Fruit fly (Drosophila melanogaster): ENCODE results near the gene dpr16.
A peak's percentile ranks its signal among the peaks of the same experiment; 100 is the strongest.

The dpr16 gene

dm6 chr3R:5108034-5108433 lies 42.7 kb upstream of the dpr16 start (continued):
- TF ChIP-seq dysf (GFP tag; IDR thresholded peaks at IDR 0.05), result peak; percentile 68; the same call in 2 of the 3 replicates
- TF ChIP-seq pros (GFP tag; optimal IDR thresholded peaks at IDR 0.05), result peak; percentile 5
- TF ChIP-seq gro (GFP tag; optimal IDR thresholded peaks at IDR 0.05), result peak; percentile 92
- peak; percentile 14 for TF ChIP-seq tin (GFP tag; optimal IDR thresholded peaks at IDR 0.05)
- peak; percentile 33 for TF ChIP-seq Ssrp (tag; optimal IDR thresholded peaks at IDR 0.05)
- peak; percentile 87 for TF ChIP-seq CG1603 (tag; optimal IDR thresholded peaks at IDR 0.05)
- TF ChIP-seq emc (GFP tag; optimal IDR thresholded peaks at IDR 0.05), result peak; percentile 46
- TF ChIP-seq CG16863 (GFP tag; optimal IDR thresholded peaks at IDR 0.05), result peak; percentile 77
- TF ChIP-seq CG34376 (GFP tag; optimal IDR thresholded peaks at IDR 0.05), result peak; percentile 79
- peak; percentile 76 for TF ChIP-seq CG11504 (tag; optimal IDR thresholded peaks at IDR 0.05)
- TF ChIP-seq CG8765 (GFP tag; IDR thresholded peaks at IDR 0.05), result no peak
- TF ChIP-seq Dip2 (GFP tag; IDR thresholded peaks at IDR 0.05), result no peak
- TF ChIP-seq nmo (GFP tag; optimal IDR thresholded peaks at IDR 0.05), result peak; percentile 64
- peak; percentile 44 for TF ChIP-seq lilli (GFP tag; optimal IDR thresholded peaks at IDR 0.05)
- peak; percentile 27 for TF ChIP-seq ind (GFP tag; optimal IDR thresholded peaks at IDR 0.05)
- TF ChIP-seq insv (GFP tag; optimal IDR thresholded peaks at IDR 0.05), result peak in 1 of 2 experiments; percentile 69
- TF ChIP-seq CG18011 (GFP tag; optimal IDR thresholded peaks at IDR 0.05), result peak; percentile 62
- TF ChIP-seq MBD-R2 (GFP tag; IDR thresholded peaks at IDR 0.05), result no peak
- TF ChIP-seq CG17568 (GFP tag; optimal IDR thresholded peaks at IDR 0.05), result peak; percentile 96
- peak; percentile 74 for TF ChIP-seq sqz (GFP tag; optimal IDR thresholded peaks at IDR 0.05)
- TF ChIP-seq inv (GFP tag; IDR thresholded peaks at IDR 0.05; ENCODE audit: partially characterized antibody), result no peak
- TF ChIP-seq chm (GFP tag; IDR thresholded peaks at IDR 0.05), result peak; percentile 90
- TF ChIP-seq Sin3A (optimal IDR thresholded peaks at IDR 0.05), result no peak
- peak; percentile 75 to 84 for TF ChIP-seq chif (GFP tag; optimal IDR thresholded peaks at IDR 0.05)
- TF ChIP-seq CG34224 (GFP tag; IDR thresholded peaks at IDR 0.05; ENCODE audit: partially characterized antibody), result no peak
- TF ChIP-seq CG2202 (tag; optimal IDR thresholded peaks at IDR 0.05), result peak; percentile 98
- peak; percentile 87 for TF ChIP-seq CHES-1-like (GFP tag; optimal IDR thresholded peaks at IDR 0.05)
- TF ChIP-seq sim (GFP tag; IDR thresholded peaks at IDR 0.05), result peak; percentile 70
- no peak; the same call in 2 of the 3 replicates for TF ChIP-seq B-H1 (GFP tag; IDR thresholded peaks at IDR 0.05)
- TF ChIP-seq CG5953 (GFP tag; IDR thresholded peaks at IDR 0.05), result peak; percentile 33; the same call in 1 of the 2 replicates
- TF ChIP-seq lbe (GFP tag; optimal IDR thresholded peaks at IDR 0.05), result no peak
- peak; percentile 78 for TF ChIP-seq CG13424 (tag; optimal IDR thresholded peaks at IDR 0.05)
- TF ChIP-seq CG2120 (GFP tag; optimal IDR thresholded peaks at IDR 0.05), result peak; percentile 80
- TF ChIP-seq jumu (GFP tag; optimal IDR thresholded peaks at IDR 0.05), result peak; percentile 54
- TF ChIP-seq Ravus (GFP tag; IDR thresholded peaks at IDR 0.05), result no peak
- TF ChIP-seq NFAT (GFP tag; IDR thresholded peaks at IDR 0.05), result peak; percentile 71
- TF ChIP-seq Gug (GFP tag; IDR thresholded peaks at IDR 0.05), result no peak
- peak; percentile 86 for TF ChIP-seq CG4707 (GFP tag; optimal IDR thresholded peaks at IDR 0.05)
- TF ChIP-seq run (tag; optimal IDR thresholded peaks at IDR 0.05), result peak; percentile 80
- TF ChIP-seq CG32767 (GFP tag; IDR thresholded peaks at IDR 0.05), result peak; percentile 65; the same call in 1 of the 2 replicates
- TF ChIP-seq cg (GFP tag; optimal IDR thresholded peaks at IDR 0.05), result peak; percentile 9
- TF ChIP-seq gt (GFP tag; IDR thresholded peaks at IDR 0.05), result no peak
- TF ChIP-seq fd3F (GFP tag; optimal IDR thresholded peaks at IDR 0.05), result peak; percentile 89
- no peak for TF ChIP-seq row (GFP tag; IDR thresholded peaks at IDR 0.05)
- TF ChIP-seq CG15601 (tag; optimal IDR thresholded peaks at IDR 0.05), result peak; percentile 96
- TF ChIP-seq crp (GFP tag; optimal IDR thresholded peaks at IDR 0.05), result peak in 1 of 2 experiments; percentile 33
- peak; percentile 65; the same call in 1 of the 2 replicates for TF ChIP-seq CG11696 (GFP tag; IDR thresholded peaks at IDR 0.05)
- TF ChIP-seq fu2 (GFP tag; optimal IDR thresholded peaks at IDR 0.05), result peak; percentile 36
- peak; percentile 48; the same call in 1 of the 3 replicates for TF ChIP-seq Mrtf (GFP tag; IDR thresholded peaks at IDR 0.05)
- TF ChIP-seq Lpt (GFP tag; optimal IDR thresholded peaks at IDR 0.05), result no peak
- TF ChIP-seq CG7556 (GFP tag; optimal IDR thresholded peaks at IDR 0.05), result peak; percentile 85

Measured in whole organism, embryonic.